Worm (Caenorhabditis elegans) whole organism, L2 larva: ENCODE results near the gene basl-1.

Experiments used
- ZK546.5 ChIP-seq: sonication (generic microtip); optimal IDR thresholded peaks from 2 replicates; lab custom pipeline; 2017; ENCODE audit warnings: missing biosample characterization, missing genetic modification characterization
- ama-1 ChIP-seq: fragments of 150-350 bp; optimal IDR thresholded peaks from 2 replicates; lab custom pipeline; 2018; ENCODE audit warnings: inconsistent platforms
- dmd-4 ChIP-seq: sonication (generic microtip); optimal IDR thresholded peaks from 2 replicates; lab custom pipeline; 2017; ENCODE audit warnings: missing biosample characterization, missing genetic modification characterization
- nhr-10 ChIP-seq: sonication (generic microtip); optimal IDR thresholded peaks from 2 replicates; lab custom pipeline; 2017; ENCODE audit warnings: missing biosample characterization, missing genetic modification characterization
- nhr-11 ChIP-seq: fragments of 150-350 bp; optimal IDR thresholded peaks from 2 replicates; lab custom pipeline; 2014; ENCODE audit warnings: missing biosample characterization, missing genetic modification characterization
- nhr-23 ChIP-seq: fragments of 150-350 bp; optimal IDR thresholded peaks from 2 replicates; lab custom pipeline; 2014; ENCODE audit warnings: missing biosample characterization, missing genetic modification reagents, missing genetic modification characterization
- nhr-6 ChIP-seq: fragments of 150-350 bp; optimal IDR thresholded peaks from 2 replicates; lab custom pipeline; 2014; ENCODE audit warnings: missing biosample characterization, missing genetic modification characterization
- unc-62 ChIP-seq: fragments of 150-350 bp; optimal IDR thresholded peaks from 2 replicates; lab custom pipeline; 2014; ENCODE audit warnings: missing biosample characterization, missing genetic modification reagents, missing genetic modification characterization
- ztf-4 ChIP-seq: fragments of 150-350 bp; optimal IDR thresholded peaks from 2 replicates; lab custom pipeline; 2014; ENCODE audit warnings: missing biosample characterization, missing genetic modification characterization

ce11 chrIII:5642692-5643091, 27.9 kb downstream of the basl-1 start:
- no peak for TF ChIP-seq unc-62
- no peak for TF ChIP-seq nhr-23
- no peak for TF ChIP-seq nhr-6 (tag; lab: Kevin White, UChicago)
- TF ChIP-seq ama-1: no peak
- TF ChIP-seq ZK546.5 (tag; lab: Kevin White, UChicago): no peak
- no peak for TF ChIP-seq ztf-4 (tag; lab: Kevin White, UChicago)
- TF ChIP-seq nhr-11: no peak
- TF ChIP-seq dmd-4 (tag; lab: Kevin White, UChicago): no peak
- no peak for TF ChIP-seq nhr-10 (tag; lab: Kevin White, UChicago)
